Fruit fly (Drosophila melanogaster): ENCODE results near the gene kibra.

The kibra gene

dm6 chr3R:14662989-14663500, 61.0 kb downstream of the kibra start, which contains the start of the genes Rad17 and BigH1:
TSS of gene Rad17 (minus strand) at chr3R:14663197.
TSS of gene BigH1 (plus strand) at chr3R:14663450.
- TF ChIP-seq woc (GFP tag; optimal IDR thresholded peaks at IDR 0.05): no peak

dm6 chr3R:14659354-14659804, 64.7 kb downstream of the kibra start, which contains the start of gene Hexim:
TSS of gene Hexim (plus strand) at chr3R:14659438.
- TF ChIP-seq dl (GFP tag; optimal IDR thresholded peaks at IDR 0.05; ENCODE audit: insufficient read depth in 1 of 2, partially characterized antibody in 2 of 2): no peak
- no peak for TF ChIP-seq lola (GFP tag; optimal IDR thresholded peaks at IDR 0.05)
- TF ChIP-seq tai (GFP tag; optimal IDR thresholded peaks at IDR 0.05): no peak
- no peak for TF ChIP-seq dmrt93B (GFP tag; optimal IDR thresholded peaks at IDR 0.05)
- TF ChIP-seq Jra (GFP tag; optimal IDR thresholded peaks at IDR 0.05): no peak
- no peak for TF ChIP-seq HLH106 (tag; optimal IDR thresholded peaks at IDR 0.05)
- TF ChIP-seq OdsH (GFP tag; optimal IDR thresholded peaks at IDR 0.05): no peak
- no peak for TF ChIP-seq CrebA (GFP tag; optimal IDR thresholded peaks at IDR 0.05; ENCODE audit: borderline replicate concordance)
- no peak for TF ChIP-seq Rel (GFP tag; optimal IDR thresholded peaks at IDR 0.05)
- TF ChIP-seq Rel (tag; optimal IDR thresholded peaks at IDR 0.05): peak; percentile 72
- TF ChIP-seq Sp1 (GFP tag; optimal IDR thresholded peaks at IDR 0.05): no peak
- TF ChIP-seq Hnf4 (GFP tag; optimal IDR thresholded peaks at IDR 0.05): no peak
- peak; percentile 2 for TF ChIP-seq Dif (GFP tag; optimal IDR thresholded peaks at IDR 0.05; ENCODE audit: partially characterized antibody)
- no peak for TF ChIP-seq pan (optimal IDR thresholded peaks at IDR 0.05)
- TF ChIP-seq sage (GFP tag; optimal IDR thresholded peaks at IDR 0.05): no peak
- TF ChIP-seq N (GFP tag; optimal IDR thresholded peaks at IDR 0.05): no peak
- TF ChIP-seq Myc (optimal IDR thresholded peaks at IDR 0.05): no peak
- no peak for TF ChIP-seq h (GFP tag; optimal IDR thresholded peaks at IDR 0.05)
- no peak for TF ChIP-seq psq (GFP tag; optimal IDR thresholded peaks at IDR 0.05)
- peak; percentile 5 for TF ChIP-seq Hr83 (GFP tag; optimal IDR thresholded peaks at IDR 0.05; ENCODE audit: poor library complexity, severe bottlenecking)

dm6 chr3R:14658170-14658569, 65.9 kb downstream of the kibra start:
- TF ChIP-seq rgr (GFP tag; optimal IDR thresholded peaks at IDR 0.05): no peak
- TF ChIP-seq Rel (GFP tag; optimal IDR thresholded peaks at IDR 0.05): no peak
- peak; percentile 95 for TF ChIP-seq Rel (tag; optimal IDR thresholded peaks at IDR 0.05)
- TF ChIP-seq Hr83 (GFP tag; optimal IDR thresholded peaks at IDR 0.05; ENCODE audit: poor library complexity, severe bottlenecking): no peak
- no peak for TF ChIP-seq N (GFP tag; optimal IDR thresholded peaks at IDR 0.05)
- TF ChIP-seq Abd-B (GFP tag; optimal IDR thresholded peaks at IDR 0.05): no peak

- TF ChIP-seq Rel (GFP tag; optimal IDR thresholded peaks at IDR 0.05): no peak
- TF ChIP-seq Rel (tag; optimal IDR thresholded peaks at IDR 0.05): peak; percentile 79
- no peak for TF ChIP-seq sv (GFP tag; optimal IDR thresholded peaks at IDR 0.05)
Observed at dm6 chr3R:14657605-14657910, 66.5 kb downstream of the kibra start.

dm6 chr3R:14656760-14657604, 67.1 kb downstream of the kibra start, which contains the start of gene CG3505:
TSS of gene CG3505 (plus strand) at chr3R:14657447.
- TF ChIP-seq brk (GFP tag; optimal IDR thresholded peaks at IDR 0.05) (no peak), br (GFP tag; optimal IDR thresholded peaks at IDR 0.05) (no peak), Dif (GFP tag; optimal IDR thresholded peaks at IDR 0.05; ENCODE audit: partially characterized antibody) (peak; percentile 46), Hr83 (GFP tag; optimal IDR thresholded peaks at IDR 0.05; ENCODE audit: poor library complexity, severe bottlenecking) (peak; percentile 1), fru (GFP tag; optimal IDR thresholded peaks at IDR 0.05) (peak; percentile 47), Vsx2 (GFP tag; optimal IDR thresholded peaks at IDR 0.05; ENCODE audit: partially characterized antibody) (no peak), Abd-B (GFP tag; optimal IDR thresholded peaks at IDR 0.05) (no peak), h (GFP tag; optimal IDR thresholded peaks at IDR 0.05) (peak; percentile 3), Rel (GFP tag; optimal IDR thresholded peaks at IDR 0.05) (no peak), Rel (tag; optimal IDR thresholded peaks at IDR 0.05) (peak; percentile 83), sv (GFP tag; optimal IDR thresholded peaks at IDR 0.05) (peak; percentile 10), dl (GFP tag; optimal IDR thresholded peaks at IDR 0.05; ENCODE audit: insufficient read depth in 1 of 2, partially characterized antibody in 2 of 2) (peak in 1 of 2 experiments; percentile 5)
